Fruit fly (Drosophila melanogaster) whole organism, embryonic: ENCODE results near the gene ss.

ENCODE experiments used
- Abd-B ChIP-seq: fragments of 200-800 bp; sonication (Bioruptor generic); optimal IDR thresholded peaks from 2 replicates; lab custom pipeline; 2018; ENCODE audit warnings: missing biosample characterization, mild to moderate bottlenecking, missing genetic modification characterization, moderate library complexity
- Atf6 ChIP-seq: fragments of 200-800 bp; sonication (Bioruptor generic); IDR thresholded peaks from 2 replicates; pipeline ENCODE4 v1.3.6; 2022; ENCODE audit warnings: missing biosample characterization, missing genetic modification characterization
- CG10274 ChIP-seq: fragments of 200-800 bp; sonication (Bioruptor generic); optimal IDR thresholded peaks from 3 replicates; lab custom pipeline; 2017; ENCODE audit warnings: missing biosample characterization, mild to moderate bottlenecking, missing genetic modification characterization
- CG11398 ChIP-seq: fragments of 200-800 bp; sonication (Bioruptor generic); optimal IDR thresholded peaks from 2 replicates; lab custom pipeline; 2016; ENCODE audit warnings: missing biosample characterization, missing genetic modification characterization
- CG11504 ChIP-seq: fragments of 200-800 bp; sonication (Bioruptor generic); optimal IDR thresholded peaks from 3 replicates; lab custom pipeline; 2019; ENCODE audit warnings: missing biosample characterization, mild to moderate bottlenecking, missing genetic modification characterization, moderate library complexity
- CG11723 ChIP-seq: fragments of 200-800 bp; sonication (Bioruptor generic); optimal IDR thresholded peaks from 2 replicates; lab custom pipeline; 2017; ENCODE audit warnings: missing biosample characterization, mild to moderate bottlenecking, missing genetic modification characterization
- CG13775 ChIP-seq: fragments of 200-800 bp; sonication (Bioruptor generic); optimal IDR thresholded peaks from 3 replicates; lab custom pipeline; 2017; ENCODE audit warnings: missing biosample characterization, mild to moderate bottlenecking, missing genetic modification characterization
- CG15073 ChIP-seq: fragments of 200-800 bp; sonication (Bioruptor generic); optimal IDR thresholded peaks from 2 replicates; lab custom pipeline; 2016; ENCODE audit warnings: missing biosample characterization, missing genetic modification characterization
- CG32767 ChIP-seq: fragments of 200-800 bp; sonication (Bioruptor generic); IDR thresholded peaks from 2 replicates; pipeline ENCODE4 v1.3.6; 2022; ENCODE audit warnings: missing biosample characterization, missing genetic modification characterization
- CG4707 ChIP-seq: fragments of 200-800 bp; sonication (Bioruptor generic); optimal IDR thresholded peaks from 2 replicates; lab custom pipeline; 2018; ENCODE audit warnings: missing biosample characterization, mild to moderate bottlenecking, missing genetic modification characterization, moderate library complexity
- CG6175 ChIP-seq: fragments of 200-800 bp; sonication (Bioruptor generic); IDR thresholded peaks from 3 replicates; pipeline ENCODE4 v1.3.6; 2022; ENCODE audit warnings: missing biosample characterization, missing genetic modification characterization
- CG6254 ChIP-seq: fragments of 200-800 bp; sonication (Bioruptor generic); optimal IDR thresholded peaks from 3 replicates; lab custom pipeline; 2017; ENCODE audit warnings: mild to moderate bottlenecking, missing biosample characterization, missing genetic modification reagents, missing genetic modification characterization
- CG6272 ChIP-seq: fragments of 200-800 bp; sonication (Bioruptor generic); IDR thresholded peaks from 2 replicates; pipeline ENCODE4 v1.3.6; 2022; ENCODE audit warnings: missing biosample characterization, missing genetic modification characterization
- CG6854 ChIP-seq: fragments of 200-800 bp; sonication (Bioruptor generic); optimal IDR thresholded peaks from 3 replicates; lab custom pipeline; 2017; ENCODE audit warnings: missing biosample characterization, mild to moderate bottlenecking, missing genetic modification characterization
- Camta ChIP-seq: fragments of 200-800 bp; sonication (Bioruptor generic); optimal IDR thresholded peaks from 2 replicates; lab custom pipeline; 2016; ENCODE audit warnings: missing biosample characterization, missing genetic modification characterization
- D19B ChIP-seq: fragments of 200-800 bp; sonication (Bioruptor generic); optimal IDR thresholded peaks from 2 replicates; lab custom pipeline; 2017; ENCODE audit warnings: missing biosample characterization, mild to moderate bottlenecking, missing genetic modification characterization
- Dad ChIP-seq: fragments of 200-800 bp; sonication (Bioruptor generic); optimal IDR thresholded peaks from 3 replicates; lab custom pipeline; 2016; ENCODE audit warnings: missing biosample characterization, missing genetic modification characterization
- Dip3 ChIP-seq: fragments of 200-800 bp; sonication (Bioruptor generic); optimal IDR thresholded peaks from 3 replicates; lab custom pipeline; 2016; ENCODE audit warnings: missing biosample characterization, missing genetic modification characterization
- E2f1 ChIP-seq: fragments of 200-800 bp; sonication (Bioruptor generic); IDR thresholded peaks from 2 replicates; pipeline ENCODE4 v1.3.6; 2022; ENCODE audit warnings: missing biosample characterization, missing genetic modification characterization
- ERR ChIP-seq: fragments of 200-800 bp; sonication (Bioruptor generic); optimal IDR thresholded peaks from 2 replicates; lab custom pipeline; 2016; ENCODE audit warnings: missing biosample characterization, missing genetic modification characterization
- Ets97D ChIP-seq: fragments of 200-800 bp; sonication (Bioruptor generic); optimal IDR thresholded peaks from 3 replicates; lab custom pipeline; 2016; ENCODE audit warnings: missing biosample characterization, missing genetic modification characterization
- GATAe ChIP-seq: fragments of 200-800 bp; sonication (Bioruptor generic); conservative IDR thresholded peaks from 2 replicates; pipeline ENCODE4 v1.3.6; 2022; ENCODE audit warnings: missing biosample characterization, missing genetic modification characterization
- Hmr ChIP-seq: fragments of 200-800 bp; sonication (Bioruptor generic); optimal IDR thresholded peaks from 3 replicates; lab custom pipeline; 2017; ENCODE audit warnings: mild to moderate bottlenecking, missing biosample characterization, missing genetic modification reagents, missing genetic modification characterization
- Hmx ChIP-seq: fragments of 200-800 bp; sonication (Bioruptor generic); optimal IDR thresholded peaks from 2 replicates; lab custom pipeline; 2016; ENCODE audit warnings: missing biosample characterization, missing genetic modification characterization
- Hr3 ChIP-seq: fragments of 200-800 bp; sonication (Bioruptor generic); optimal IDR thresholded peaks from 3 replicates; lab custom pipeline; 2016; ENCODE audit warnings: missing biosample characterization, missing genetic modification characterization
- Lpt ChIP-seq: fragments of >200 bp; optimal IDR thresholded peaks from 2 replicates; lab custom pipeline; 2018; ENCODE audit warnings: missing biosample characterization, missing genetic modification characterization
- Meics ChIP-seq: fragments of 200-800 bp; sonication (Bioruptor generic); optimal IDR thresholded peaks from 2 replicates; lab custom pipeline; 2017; ENCODE audit warnings: missing biosample characterization, mild to moderate bottlenecking, missing genetic modification characterization
- Mrtf ChIP-seq: fragments of 200-800 bp; sonication (Bioruptor generic); IDR thresholded peaks from 3 replicates; pipeline ENCODE4 v1.3.6; 2022; ENCODE audit warnings: missing biosample characterization, missing genetic modification characterization
- NC2α ChIP-seq: fragments of 200-800 bp; sonication (Bioruptor generic); optimal IDR thresholded peaks from 2 replicates; lab custom pipeline; 2016; ENCODE audit warnings: missing biosample characterization, missing genetic modification characterization
- Sin3A ChIP-seq: fragments of >200 bp; optimal IDR thresholded peaks from 2 replicates; lab custom pipeline; 2018
- Sry-β ChIP-seq: fragments of 200-800 bp; sonication (Bioruptor generic); optimal IDR thresholded peaks from 2 replicates; lab custom pipeline; 2018; ENCODE audit warnings: missing biosample characterization, mild to moderate bottlenecking, missing genetic modification characterization, moderate library complexity
- Usf ChIP-seq: fragments of 200-800 bp; sonication (Bioruptor generic); optimal IDR thresholded peaks from 2 replicates; lab custom pipeline; 2017; ENCODE audit warnings: missing genotype, missing biosample characterization, missing genetic modification characterization
- YL-1 ChIP-seq: fragments of 200-800 bp; sonication (Bioruptor generic); optimal IDR thresholded peaks from 3 replicates; lab custom pipeline; 2017; ENCODE audit warnings: missing biosample characterization, mild to moderate bottlenecking, missing genetic modification characterization
- ab ChIP-seq: fragments of 200-800 bp; sonication (Bioruptor generic); optimal IDR thresholded peaks from 2 replicates; lab custom pipeline; 2016; ENCODE audit warnings: missing biosample characterization, missing genetic modification characterization
- az2 ChIP-seq: fragments of 200-800 bp; sonication (Bioruptor generic); optimal IDR thresholded peaks from 3 replicates; lab custom pipeline; 2016; ENCODE audit warnings: missing biosample characterization, missing genetic modification characterization
- bowl ChIP-seq: fragments of 200-800 bp; sonication (Bioruptor generic); IDR thresholded peaks from 2 replicates; pipeline ENCODE4 v1.3.6; 2022; ENCODE audit warnings: missing biosample characterization, missing genetic modification characterization
- dan ChIP-seq: fragments of 200-800 bp; sonication (Bioruptor generic); IDR thresholded peaks from 2 replicates; pipeline ENCODE4 v1.3.6; 2022; ENCODE audit warnings: missing biosample characterization, missing genetic modification characterization
- fu2 ChIP-seq: fragments of 200-800 bp; sonication (Bioruptor generic); optimal IDR thresholded peaks from 2 replicates; lab custom pipeline; 2016; ENCODE audit warnings: missing biosample characterization, missing genetic modification characterization
- gem ChIP-seq: fragments of 200-800 bp; sonication (Bioruptor generic); optimal IDR thresholded peaks from 2 replicates; lab custom pipeline; 2019; ENCODE audit warnings: missing biosample characterization, mild to moderate bottlenecking, missing genetic modification characterization, moderate library complexity
- hbn ChIP-seq: fragments of 200-800 bp; sonication (Bioruptor generic); IDR thresholded peaks from 2 replicates; pipeline ENCODE4 v1.3.6; 2022; ENCODE audit warnings: missing biosample characterization, missing genetic modification characterization; ENCODE audit not compliant: partially characterized antibody
- lbe ChIP-seq: fragments of 200-800 bp; sonication (Bioruptor generic); optimal IDR thresholded peaks from 2 replicates; lab custom pipeline; 2016; ENCODE audit warnings: missing biosample characterization, mild to moderate bottlenecking, missing genetic modification characterization
- nerfin-2 ChIP-seq: fragments of 200-800 bp; sonication (Bioruptor generic); IDR thresholded peaks from 2 replicates; pipeline ENCODE4 v1.3.6; 2022; ENCODE audit warnings: missing biosample characterization, missing genetic modification characterization; ENCODE audit not compliant: partially characterized antibody
- pzg ChIP-seq: fragments of 200-800 bp; sonication (Bioruptor generic); optimal IDR thresholded peaks from 3 replicates; lab custom pipeline; 2018; ENCODE audit warnings: missing biosample characterization, mild to moderate bottlenecking, missing genetic modification characterization, moderate library complexity
- sc ChIP-seq, 3 experiments: fragments of >200 bp in 2 of 3; fragments of 200-800 bp in 1 of 3; sonication (Bioruptor generic) in 1 of 3; optimal IDR thresholded peaks; 2 replicates in 2 of 3; 3 replicates in 1 of 3; lab custom pipeline; 2017; ENCODE audit warnings: mild to moderate bottlenecking in 1 of 3, missing biosample characterization in 1 of 3, missing genetic modification characterization in 1 of 3, missing genetic modification reagents in 1 of 3
- sens-2 ChIP-seq: fragments of 200-800 bp; sonication (Bioruptor generic); IDR thresholded peaks from 2 replicates; pipeline ENCODE4 v1.3.6; 2022; ENCODE audit warnings: missing biosample characterization, missing genetic modification characterization
- stc ChIP-seq: fragments of 200-800 bp; sonication (Bioruptor generic); IDR thresholded peaks from 2 replicates; pipeline ENCODE4 v1.3.6; 2022; ENCODE audit warnings: missing biosample characterization, missing genetic modification characterization
- tll ChIP-seq, 2 experiments: fragments of 200-800 bp in 1 of 2; fragments of >200 bp in 1 of 2; sonication (Bioruptor generic) in 1 of 2; optimal IDR thresholded peaks; 2 replicates each; lab custom pipeline; 2017 to 2019; ENCODE audit warnings: missing biosample characterization in 2 of 2, missing genetic modification characterization in 2 of 2, mild to moderate bottlenecking in 1 of 2, moderate library complexity in 1 of 2
- usp ChIP-seq: fragments of >200 bp; optimal IDR thresholded peaks from 2 replicates; lab custom pipeline; 2017; ENCODE audit warnings: missing biosample characterization, missing genetic modification characterization
- vvl ChIP-seq: fragments of 200-800 bp; sonication (Bioruptor generic); IDR thresholded peaks from 2 replicates; pipeline ENCODE4 v1.3.6; 2022; ENCODE audit warnings: missing biosample characterization, missing genetic modification characterization
- zen ChIP-seq: fragments of 200-800 bp; sonication (Bioruptor generic); optimal IDR thresholded peaks from 3 replicates; lab custom pipeline; 2018; ENCODE audit warnings: missing biosample characterization, mild to moderate bottlenecking, missing genetic modification characterization, moderate library complexity
- zf30C ChIP-seq: fragments of 200-800 bp; sonication (Bioruptor generic); optimal IDR thresholded peaks from 3 replicates; lab custom pipeline; 2018; ENCODE audit warnings: missing biosample characterization, mild to moderate bottlenecking, missing genetic modification characterization

Gene ss

dm6 chr3R:16442937-16443336 lies 39.4 kb upstream of the ss start, which contains the start of the genes Ttc1 and CG14882 (continued):
- TF ChIP-seq CG6272 (GFP tag; lab: Robert Waterston, UW) (peak; percentile 65; the same call in 1 of the 2 replicates), CG32767 (GFP tag; lab: Robert Waterston, UW) (peak; percentile 92), CG6254 (no peak), lbe (GFP tag; lab: Kevin White, UChicago) (peak; percentile 73), CG15073 (no peak), YL-1 (GFP tag; lab: Kevin White, UChicago) (peak; percentile 38), D19B (GFP tag; lab: Kevin White, UChicago) (peak; percentile 41), az2 (GFP tag; lab: Kevin White, UChicago) (peak; percentile 90), vvl (GFP tag; lab: Robert Waterston, UW) (peak; percentile 92), CG11723 (GFP tag; lab: Kevin White, UChicago) (no peak), Abd-B (GFP tag; lab: Kevin White, UChicago) (no peak), Sin3A (lab: Kevin White, UChicago) (no peak), pzg (peak; percentile 49), ERR (GFP tag; lab: Kevin White, UChicago) (peak; percentile 79), CG6854 (GFP tag; lab: Kevin White, UChicago) (peak; percentile 12), Sry-β (GFP tag; lab: Kevin White, UChicago) (peak; percentile 33), Hmr (GFP tag; lab: Kevin White, UChicago) (no peak), Lpt (GFP tag; lab: Kevin White, UChicago) (no peak), E2f1 (peak; percentile 70), Hmx (peak; percentile 59), fu2 (GFP tag; lab: Kevin White, UChicago) (peak; percentile 84), Atf6 (GFP tag; lab: Robert Waterston, UW) (peak; percentile 95), ab (GFP tag; lab: Kevin White, UChicago) (peak; percentile 32), Mrtf (peak; percentile 73; the same call in 2 of the 3 replicates), gem (tag; lab: Kevin White, UChicago) (peak; percentile 91), Camta (GFP tag; lab: Kevin White, UChicago) (peak; percentile 79), Hr3 (GFP tag; lab: Kevin White, UChicago) (peak; percentile 86), CG11398 (peak; percentile 49), stc (GFP tag; lab: Robert Waterston, UW) (peak; percentile 76), nerfin-2 (GFP tag; lab: Robert Waterston, UW) (peak; percentile 30; the same call in 1 of the 2 replicates), GATAe (GFP tag; lab: Robert Waterston, UW) (no peak; the same call in 1 of the 2 replicates), hbn (GFP tag; lab: Robert Waterston, UW) (peak; percentile 58), CG6175 (GFP tag; lab: Robert Waterston, UW) (peak; percentile 67; the same call in 1 of the 3 replicates), tll (GFP tag; optimal IDR thresholded peaks at IDR 0.05; lab: Kevin White, UChicago) (peak in 1 of 2 experiments; percentile 36), CG13775 (GFP tag; lab: Kevin White, UChicago) (peak; percentile 85), Usf (GFP tag; lab: Kevin White, UChicago) (peak; percentile 43), zen (tag; lab: Kevin White, UChicago) (peak; percentile 25), CG11504 (tag; lab: Kevin White, UChicago) (no peak), usp (GFP tag; lab: Kevin White, UChicago) (no peak), Meics (GFP tag; lab: Kevin White, UChicago) (peak; percentile 80), CG10274 (GFP tag; lab: Kevin White, UChicago) (no peak), Dad (GFP tag; lab: Kevin White, UChicago) (peak; percentile 89), NC2α (peak; percentile 72), zf30C (GFP tag; lab: Kevin White, UChicago) (no peak), dan (GFP tag; lab: Robert Waterston, UW) (no peak), CG4707 (GFP tag; lab: Kevin White, UChicago) (peak; percentile 54), Ets97D (peak; percentile 89), bowl (GFP tag; lab: Robert Waterston, UW) (peak; percentile 84), sens-2 (GFP tag; lab: Robert Waterston, UW) (peak; percentile 72; the same call in 1 of the 2 replicates), sc (optimal IDR thresholded peaks at IDR 0.05; lab: Kevin White, UChicago) (no peak), sc (GFP tag; optimal IDR thresholded peaks at IDR 0.05; lab: Kevin White, UChicago) (peak; percentile 61), Dip3 (peak; percentile 90)
